Worm (Caenorhabditis elegans) whole organism, L4 larva: ENCODE measurements around the gene mrp-2.

Source experiments
- D1046.2 ChIP-seq: fragments of 200-800 bp; sonication (Bioruptor generic); IDR thresholded peaks from 2 replicates; pipeline ENCODE4 v1.3.6; 2022; ENCODE audit warnings: missing genetic modification characterization, missing compliant biosample characterization
- F10B5.3 ChIP-seq: sonication (generic microtip); optimal IDR thresholded peaks from 2 replicates; lab custom pipeline; 2016; ENCODE audit warnings: mild to moderate bottlenecking, missing genetic modification characterization, missing compliant biosample characterization
- F44E2.7 ChIP-seq: fragments of 200-800 bp; sonication (Bioruptor generic); IDR thresholded peaks from 2 replicates; pipeline ENCODE4 v2.1.2; 2022; ENCODE audit warnings: missing genetic modification characterization, missing compliant biosample characterization
- F49E8.2 ChIP-seq: sonication (generic microtip); optimal IDR thresholded peaks from 2 replicates; lab custom pipeline; 2016; ENCODE audit warnings: missing compliant biosample characterization, mild to moderate bottlenecking, missing genetic modification characterization, borderline replicate concordance
- Y105C5A.15 ChIP-seq: fragments of 200-800 bp; sonication (Bioruptor generic); IDR thresholded peaks from 2 replicates; pipeline ENCODE4 v1.3.6; 2022; ENCODE audit warnings: missing genetic modification characterization, missing compliant biosample characterization
- Y5F2A.4 ChIP-seq: fragments of 200-800 bp; sonication (Bioruptor generic); optimal IDR thresholded peaks from 2 replicates; lab custom pipeline; 2018; ENCODE audit warnings: mild to moderate bottlenecking, missing genetic modification characterization, missing compliant biosample characterization
- Y75B8A.6 ChIP-seq: fragments of 200-800 bp; sonication (Bioruptor generic); IDR thresholded peaks from 2 replicates; pipeline ENCODE4 v1.3.6; 2022; ENCODE audit warnings: missing genetic modification reagents, missing genetic modification characterization, missing compliant biosample characterization
- aha-1 ChIP-seq: fragments of 150-350 bp; peaks from one replicate; lab custom pipeline; 2014; ENCODE audit warnings: missing biosample characterization, missing genetic modification characterization
- ceh-20 ChIP-seq: fragments of 200-800 bp; sonication (Bioruptor generic); IDR thresholded peaks from 2 replicates; pipeline ENCODE4 v1.3.6; 2022; ENCODE audit warnings: missing genetic modification reagents, missing genetic modification characterization, missing compliant biosample characterization
- ceh-32 ChIP-seq: sonication (generic microtip); optimal IDR thresholded peaks from 2 replicates; lab custom pipeline; 2016; ENCODE audit warnings: mild to moderate bottlenecking, missing genetic modification characterization, missing compliant biosample characterization; ENCODE audit not compliant: poor library complexity
- ceh-44 ChIP-seq: fragments of 200-800 bp; sonication (Bioruptor generic); IDR thresholded peaks from 2 replicates; pipeline ENCODE4 v1.3.6; 2022; ENCODE audit warnings: missing genetic modification reagents, missing genetic modification characterization, missing compliant biosample characterization
- ceh-62 ChIP-seq: sonication (generic microtip); optimal IDR thresholded peaks from 2 replicates; lab custom pipeline; 2017; ENCODE audit warnings: missing biosample characterization, missing genetic modification characterization
- ces-1 ChIP-seq: fragments of 150-350 bp; sonication (generic microtip); optimal IDR thresholded peaks from 4 replicates; lab custom pipeline; 2014; ENCODE audit warnings: missing biosample characterization, missing genetic modification reagents, missing genetic modification characterization
- ctbp-1 ChIP-seq: fragments of 200-800 bp; sonication (Bioruptor generic); IDR thresholded peaks from 2 replicates; pipeline ENCODE4 v1.3.6; 2022; ENCODE audit warnings: missing genetic modification reagents, missing genetic modification characterization, missing compliant biosample characterization
- daf-16 ChIP-seq, 3 experiments: sonication (generic microtip); optimal IDR thresholded peaks; 2 replicates each; lab custom pipeline; 2016 to 2017; ENCODE audit warnings: missing genetic modification characterization in 3 of 3, missing genetic modification reagents in 3 of 3, mild to moderate bottlenecking in 2 of 3, missing compliant biosample characterization in 2 of 3, missing biosample characterization in 1 of 3, moderate library complexity in 1 of 3
- daf-8 ChIP-seq: fragments of 200-800 bp; sonication (Bioruptor generic); IDR thresholded peaks from 2 replicates; pipeline ENCODE4 v1.3.6; 2022; ENCODE audit warnings: missing genetic modification characterization, missing compliant biosample characterization
- dmd-6 ChIP-seq: fragments of 200-800 bp; sonication (Bioruptor generic); IDR thresholded peaks from 2 replicates; pipeline ENCODE4 v1.3.6; 2022; ENCODE audit warnings: missing genetic modification reagents, missing genetic modification characterization, missing compliant biosample characterization
- dpl-1 ChIP-seq: fragments of 150-350 bp; optimal IDR thresholded peaks from 2 replicates; lab custom pipeline; 2014; ENCODE audit warnings: missing biosample characterization, missing genetic modification reagents, missing genetic modification characterization
- fkh-10 ChIP-seq: fragments of 150-350 bp; optimal IDR thresholded peaks from 2 replicates; lab custom pipeline; 2014; ENCODE audit warnings: missing biosample characterization, missing genetic modification reagents, missing genetic modification characterization
- hif-1 ChIP-seq, 2 experiments: sonication (generic microtip); optimal IDR thresholded peaks; 2 replicates each; lab custom pipeline; 2016 to 2017; ENCODE audit warnings: missing compliant biosample characterization in 2 of 2, missing genetic modification characterization in 2 of 2, missing genetic modification reagents in 2 of 2, missing genotype in 2 of 2, mild to moderate bottlenecking in 1 of 2
- hlh-11 ChIP-seq: fragments of 200-800 bp; sonication (Bioruptor generic); optimal IDR thresholded peaks from 2 replicates; lab custom pipeline; 2018; ENCODE audit warnings: mild to moderate bottlenecking, missing genetic modification characterization, missing compliant biosample characterization
- hlh-30 ChIP-seq: sonication (generic microtip); optimal IDR thresholded peaks from 2 replicates; lab custom pipeline; 2017; ENCODE audit warnings: antibody characterized with exemption, mild to moderate bottlenecking, missing genetic modification characterization, missing compliant biosample characterization; ENCODE audit not compliant: insufficient read depth
- hmg-1.1 ChIP-seq: fragments of 200-800 bp; sonication (Bioruptor generic); IDR thresholded peaks from 2 replicates; pipeline ENCODE4 v1.3.6; 2022; ENCODE audit warnings: missing genetic modification reagents, missing genetic modification characterization, missing compliant biosample characterization
- lin-1 ChIP-seq: fragments of 200-800 bp; sonication (Bioruptor generic); IDR thresholded peaks from 2 replicates; pipeline ENCODE4 v1.3.6; 2022; ENCODE audit warnings: missing genetic modification reagents, missing genetic modification characterization, missing compliant biosample characterization
- lin-15B ChIP-seq: fragments of 150-350 bp; sonication (generic microtip); optimal IDR thresholded peaks from 3 replicates; lab custom pipeline; 2014; ENCODE audit warnings: missing biosample characterization, missing genetic modification characterization
- lin-29 ChIP-seq: fragments of 200-800 bp; sonication (Bioruptor generic); IDR thresholded peaks from 2 replicates; pipeline ENCODE4 v1.3.6; 2022; ENCODE audit warnings: missing genetic modification reagents, missing genetic modification characterization, missing compliant biosample characterization
- madf-5 ChIP-seq, 2 experiments: fragments of 200-800 bp; sonication (Bioruptor generic); IDR thresholded peaks; 2 replicates each; pipeline ENCODE4 v1.3.6; 2022; ENCODE audit warnings: missing compliant biosample characterization in 2 of 2, missing genetic modification characterization in 2 of 2
- mxl-2 ChIP-seq: fragments of 200-800 bp; sonication (Bioruptor generic); conservative IDR thresholded peaks from 2 replicates; pipeline ENCODE4 v1.3.6; 2022; ENCODE audit warnings: missing genetic modification reagents, missing genetic modification characterization, missing compliant biosample characterization
- nhr-11 ChIP-seq: fragments of 150-350 bp; optimal IDR thresholded peaks from 2 replicates; lab custom pipeline; 2014; ENCODE audit warnings: missing biosample characterization, missing genetic modification characterization
- nhr-25 ChIP-seq: sonication (generic microtip); optimal IDR thresholded peaks from 2 replicates; lab custom pipeline; 2017; ENCODE audit warnings: missing genetic modification characterization, mild to moderate bottlenecking, missing compliant biosample characterization, antibody characterized with exemption, moderate library complexity, borderline replicate concordance; ENCODE audit not compliant: insufficient read depth
- nhr-28 ChIP-seq: fragments of 150-350 bp; optimal IDR thresholded peaks from 2 replicates; lab custom pipeline; 2014; ENCODE audit warnings: missing biosample characterization, missing genetic modification characterization
- nhr-42 ChIP-seq: fragments of 200-800 bp; sonication (Bioruptor generic); IDR thresholded peaks from 2 replicates; pipeline ENCODE4 v1.3.6; 2022; ENCODE audit warnings: missing genetic modification characterization, missing compliant biosample characterization
- nhr-6 ChIP-seq: fragments of 150-350 bp; optimal IDR thresholded peaks from 2 replicates; lab custom pipeline; 2014; ENCODE audit warnings: missing biosample characterization, missing genetic modification characterization
- pha-4 ChIP-seq, 2 experiments: fragments of 150-350 bp in 1 of 2; fragments of 200-800 bp in 1 of 2; sonication (Bioruptor generic) in 1 of 2; IDR thresholded peaks in 1 of 2; optimal IDR thresholded peaks in 1 of 2; 2 replicates each; pipeline versions ENCODE4 v1.3.6 to Lab custom; 2014 to 2022; ENCODE audit warnings: missing genetic modification characterization in 2 of 2, missing genetic modification reagents in 2 of 2, missing biosample characterization in 1 of 2, missing compliant biosample characterization in 1 of 2
- php-3 ChIP-seq: fragments of 200-800 bp; sonication (Bioruptor generic); IDR thresholded peaks from 2 replicates; pipeline ENCODE4 v1.3.6; 2022; ENCODE audit warnings: missing genetic modification reagents, missing genetic modification characterization, missing compliant biosample characterization
- pqm-1 ChIP-seq: sonication (generic microtip); optimal IDR thresholded peaks from 2 replicates; lab custom pipeline; 2017; ENCODE audit warnings: missing biosample characterization, missing genetic modification characterization
- spr-1 ChIP-seq: sonication (generic microtip); optimal IDR thresholded peaks from 2 replicates; lab custom pipeline; 2016; ENCODE audit warnings: mild to moderate bottlenecking, missing genetic modification characterization, missing compliant biosample characterization
- tra-1 ChIP-seq: fragments of 200-800 bp; sonication (Bioruptor generic); IDR thresholded peaks from 2 replicates; pipeline ENCODE4 v1.3.6; 2022; ENCODE audit warnings: missing genetic modification reagents, missing genetic modification characterization, missing compliant biosample characterization
- unc-62 ChIP-seq, 3 experiments: fragments of 150-350 bp in 1 of 3; sonication (generic microtip); optimal IDR thresholded peaks in 2 of 3; peaks in 1 of 3; 1 replicate in 1 of 3; 2 replicates in 2 of 3; lab custom pipeline; 2014 to 2017; ENCODE audit warnings: missing biosample characterization in 3 of 3, missing genetic modification characterization in 3 of 3, missing genetic modification reagents in 3 of 3, missing genotype in 1 of 3
- zfp-2 ChIP-seq: sonication (generic microtip); optimal IDR thresholded peaks from 2 replicates; lab custom pipeline; 2016; ENCODE audit warnings: mild to moderate bottlenecking, missing genetic modification characterization, missing compliant biosample characterization
- ztf-7 ChIP-seq: fragments of 150-350 bp; optimal IDR thresholded peaks from 2 replicates; lab custom pipeline; 2014; ENCODE audit warnings: missing biosample characterization, missing genetic modification characterization

The mrp-2 gene

ce11 chrX:571367-571766 lies 1.1 kb downstream of the mrp-2 start:
- TF ChIP-seq tra-1 (no peak), dpl-1 (GFP tag; lab: Kevin White, UChicago) (no peak), lin-1 (GFP tag; lab: Robert Waterston, UW) (no peak), daf-16 (GFP tag; optimal IDR thresholded peaks at IDR 0.05; lab: Kevin White, UChicago) (no peak), daf-16 (tag; optimal IDR thresholded peaks at IDR 0.05; lab: Kevin White, UChicago) (no peak), hif-1 (tag; optimal IDR thresholded peaks at IDR 0.05; lab: Kevin White, UChicago) (no peak), spr-1 (tag; lab: Kevin White, UChicago) (no peak), hmg-1.1 (GFP tag; lab: Robert Waterston, UW) (no peak), madf-5 (GFP tag; IDR thresholded peaks at IDR 0.05; lab: Robert Waterston, UW) (no peak), zfp-2 (tag; lab: Kevin White, UChicago) (no peak), nhr-28 (no peak), F10B5.3 (tag; lab: Kevin White, UChicago) (no peak)
- TF ChIP-seq, all 104 proteins: peak for 0

- TF ChIP-seq F44E2.7 (GFP tag; lab: Robert Waterston, UW) (no peak), nhr-28 (no peak), ztf-7 (tag; lab: Kevin White, UChicago) (no peak), ces-1 (GFP tag; lab: Kevin White, UChicago) (no peak), daf-8 (GFP tag; lab: Robert Waterston, UW) (no peak), lin-15B (tag; lab: Kevin White, UChicago) (no peak), dpl-1 (GFP tag; lab: Kevin White, UChicago) (no peak), ceh-20 (no peak), nhr-25 (tag; lab: Kevin White, UChicago) (no peak), Y75B8A.6 (GFP tag; lab: Robert Waterston, UW) (no peak), php-3 (GFP tag; lab: Robert Waterston, UW) (no peak), pha-4 (GFP tag; IDR thresholded peaks at IDR 0.05; lab: Robert Waterston, UW) (no peak), pha-4 (tag; optimal IDR thresholded peaks at IDR 0.05; lab: Kevin White, UChicago) (no peak), ceh-32 (tag; lab: Kevin White, UChicago) (no peak)
These were observed 14.6 kb downstream of the mrp-2 start, which contains the start of gene nas-38 for ce11 chrX:557857-558256. TSS of gene nas-38 (plus strand) at chrX:558157.

- TF ChIP-seq unc-62 (GFP tag; optimal IDR thresholded peaks at IDR 0.05 in 1 of 2; lab: Kevin White, UChicago) (peak in 1 of 2 experiments; percentile 25), unc-62 (tag; optimal IDR thresholded peaks at IDR 0.05; lab: Kevin White, UChicago) (no peak), F10B5.3 (tag; lab: Kevin White, UChicago) (no peak)
These were observed 15.3 kb downstream of the mrp-2 start, which contains the start of gene hlh-19 for ce11 chrX:557195-557594. TSS of gene hlh-19 (minus strand) at chrX:557295.

DNA sequence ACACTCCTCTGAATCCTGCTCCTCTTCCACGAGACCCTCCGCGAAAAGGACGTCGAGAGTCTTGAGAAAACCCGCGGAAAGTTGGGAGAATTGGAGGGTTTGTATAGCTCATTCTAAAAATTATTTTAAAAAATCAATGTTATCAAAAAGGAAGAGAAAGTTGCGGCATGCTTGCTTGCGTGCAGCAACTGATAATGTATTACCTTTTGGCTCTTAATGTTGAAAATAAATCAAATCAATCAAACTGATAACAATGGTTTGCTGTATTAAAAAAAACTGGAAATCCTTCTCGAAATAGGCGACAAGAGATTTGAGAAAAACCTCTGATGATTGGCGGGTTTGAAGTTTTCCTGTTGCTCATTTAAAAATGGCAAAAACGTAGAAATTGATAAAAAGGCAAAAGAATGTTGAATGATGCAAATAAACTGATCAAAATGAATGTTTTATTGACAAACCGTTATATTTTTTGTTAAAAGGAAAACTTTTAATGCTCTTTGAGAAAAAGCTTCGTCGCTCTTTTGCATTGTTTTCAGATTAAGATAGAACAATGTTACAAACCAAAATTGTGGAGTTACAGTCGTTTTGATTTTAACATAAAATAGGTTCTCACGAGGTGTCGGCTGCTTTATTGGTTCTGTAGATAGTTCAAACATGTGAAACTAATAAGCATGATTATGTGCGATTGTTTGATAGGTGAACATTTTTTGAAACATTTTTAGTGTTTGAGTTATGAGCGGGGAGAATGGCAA lies 17.3 kb downstream of the mrp-2 start:
- TF ChIP-seq hif-1 (tag; optimal IDR thresholded peaks at IDR 0.05; lab: Kevin White, UChicago) (no peak), Y105C5A.15 (GFP tag; lab: Robert Waterston, UW) (no peak), nhr-6 (tag; lab: Kevin White, UChicago) (no peak), ceh-44 (no peak), F44E2.7 (GFP tag; lab: Robert Waterston, UW) (no peak), dmd-6 (peak; percentile 45; the same call in 1 of the 2 replicates), nhr-11 (no peak), hlh-11 (tag; lab: Kevin White, UChicago) (peak; percentile 28), pqm-1 (tag; lab: Kevin White, UChicago) (peak; percentile 70), D1046.2 (GFP tag; lab: Robert Waterston, UW) (no peak), lin-1 (GFP tag; lab: Robert Waterston, UW) (no peak), aha-1 (tag; lab: Kevin White, UChicago) (peak; percentile 41), mxl-2 (GFP tag; lab: Robert Waterston, UW) (no peak), ceh-62 (tag; lab: Kevin White, UChicago) (no peak), F49E8.2 (tag; lab: Kevin White, UChicago) (no peak), Y5F2A.4 (GFP tag; lab: Kevin White, UChicago) (no peak), tra-1 (no peak), nhr-28 (peak; percentile 4), lin-29 (GFP tag; lab: Robert Waterston, UW) (no peak), fkh-10 (GFP tag; lab: Kevin White, UChicago) (no peak), ctbp-1 (GFP tag; lab: Robert Waterston, UW) (no peak), unc-62 (GFP tag; optimal IDR thresholded peaks at IDR 0.05 in 1 of 2; lab: Kevin White, UChicago) (peak in 1 of 2 experiments; percentile 92), unc-62 (tag; optimal IDR thresholded peaks at IDR 0.05; lab: Kevin White, UChicago) (no peak), nhr-42 (no peak), hlh-30 (tag; lab: Kevin White, UChicago) (no peak)
